Worm (Caenorhabditis elegans): ENCODE data around the gene dif-1.
A peak's percentile ranks its signal among the peaks of the same experiment; 100 is the strongest.

Gene dif-1

DNA sequence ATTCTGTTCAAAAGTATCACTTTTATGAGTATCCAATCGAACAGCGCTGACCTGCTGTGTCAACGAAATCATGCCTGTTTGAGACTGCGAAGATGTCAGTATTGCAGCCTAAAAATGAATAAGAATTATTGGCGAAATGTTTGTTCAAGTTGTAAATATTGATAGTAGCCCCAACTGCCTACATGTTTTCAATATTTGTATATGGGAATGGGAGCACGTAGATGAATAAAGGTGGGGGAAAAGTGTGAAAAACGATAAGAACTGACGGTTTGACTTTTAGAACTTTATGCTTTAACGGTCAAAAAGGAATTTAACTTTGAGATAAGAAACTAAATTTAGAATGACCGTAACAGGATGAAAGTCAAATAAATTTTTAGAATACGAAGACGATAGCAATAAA, 32.5 kb downstream of the dif-1 start:
- no peak for TF ChIP-seq cebp-1 (GFP tag; IDR thresholded peaks at IDR 0.05)
- TF ChIP-seq cebp-1 (tag; optimal IDR thresholded peaks at IDR 0.05): no peak
- no peak for TF ChIP-seq lin-35 (GFP tag; optimal IDR thresholded peaks at IDR 0.05)
- no peak for TF ChIP-seq attf-5 (GFP tag; optimal IDR thresholded peaks at IDR 0.05)
- no peak for TF ChIP-seq madf-8 (GFP tag; conservative IDR thresholded peaks at IDR 0.05)
- no peak for TF ChIP-seq egl-18 (GFP tag; IDR thresholded peaks at IDR 0.05)
- no peak for TF ChIP-seq repo-1 (tag; optimal IDR thresholded peaks at IDR 0.05)
- TF ChIP-seq madf-10 (tag; optimal IDR thresholded peaks at IDR 0.05): no peak
- no peak for TF ChIP-seq ceh-27 (GFP tag; optimal IDR thresholded peaks at IDR 0.05)
- TF ChIP-seq ztf-28 (GFP tag; IDR thresholded peaks at IDR 0.05): no peak
- no peak for TF ChIP-seq F57A8.1 (GFP tag; optimal IDR thresholded peaks at IDR 0.05)
- TF ChIP-seq dpff-1 (tag; optimal IDR thresholded peaks at IDR 0.05): no peak
- no peak for TF ChIP-seq tlf-1 (GFP tag; optimal IDR thresholded peaks at IDR 0.05)
- TF ChIP-seq B0336.3 (GFP tag; IDR thresholded peaks at IDR 0.05): no peak
- TF ChIP-seq nhr-120 (GFP tag; IDR thresholded peaks at IDR 0.05): no peak

DNA sequence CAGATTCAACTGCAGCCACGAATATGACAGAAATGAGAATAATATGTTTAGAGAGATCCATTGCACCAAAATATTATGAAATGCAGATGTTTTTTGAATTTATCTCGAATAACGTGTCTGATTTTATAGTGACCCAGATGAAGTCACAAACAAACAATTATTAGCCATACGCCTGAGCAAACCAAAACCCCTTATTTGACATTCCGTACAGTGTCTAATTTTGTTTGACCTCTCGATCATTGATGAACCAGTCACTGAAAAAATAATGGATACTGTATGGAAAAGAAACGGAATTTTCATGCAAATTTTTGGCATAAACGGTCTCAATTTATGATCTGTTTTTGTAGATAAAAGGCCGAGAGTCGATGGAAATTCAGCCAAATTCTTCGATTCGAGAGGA, 36.6 kb downstream of the dif-1 start, which contains the start of the genes R05G6.9 and R05G6.3:
Gene R05G6.9 (minus strand): TSS at position 101 of the 400 bp plus-strand sequence.
Gene R05G6.3 (plus strand): TSS at position 386 of the 400 bp plus-strand sequence.
- TF ChIP-seq nhr-27 (tag; optimal IDR thresholded peaks at IDR 0.05) (no peak), Y95B8A.8 (GFP tag; IDR thresholded peaks at IDR 0.05) (no peak), F55B11.4 (tag; optimal IDR thresholded peaks at IDR 0.05; ENCODE audit: borderline replicate concordance, insufficient read depth) (no peak), nfya-1 (tag; optimal IDR thresholded peaks at IDR 0.05; ENCODE audit: borderline replicate concordance, insufficient read depth) (no peak), F57A8.1 (GFP tag; optimal IDR thresholded peaks at IDR 0.05) (no peak), madf-6 (GFP tag; IDR thresholded peaks at IDR 0.05) (no peak), fkh-3 (tag; optimal IDR thresholded peaks at IDR 0.05) (no peak), D2030.7 (GFP tag; IDR thresholded peaks at IDR 0.05) (no peak), sea-2 (GFP tag; IDR thresholded peaks at IDR 0.05) (no peak), K11D2.4 (GFP tag; IDR thresholded peaks at IDR 0.05) (no peak), pbrm-1 (GFP tag; IDR thresholded peaks at IDR 0.05) (no peak), nhr-80 (tag; optimal IDR thresholded peaks at IDR 0.05) (no peak), cebp-1 (GFP tag; IDR thresholded peaks at IDR 0.05) (no peak), cebp-1 (tag; optimal IDR thresholded peaks at IDR 0.05) (no peak), hmg-20 (GFP tag; IDR thresholded peaks at IDR 0.05) (no peak), mel-28 (tag; optimal IDR thresholded peaks at IDR 0.05; ENCODE audit: borderline replicate concordance) (no peak), chd-7 (tag; optimal IDR thresholded peaks at IDR 0.05) (no peak)

DNA sequence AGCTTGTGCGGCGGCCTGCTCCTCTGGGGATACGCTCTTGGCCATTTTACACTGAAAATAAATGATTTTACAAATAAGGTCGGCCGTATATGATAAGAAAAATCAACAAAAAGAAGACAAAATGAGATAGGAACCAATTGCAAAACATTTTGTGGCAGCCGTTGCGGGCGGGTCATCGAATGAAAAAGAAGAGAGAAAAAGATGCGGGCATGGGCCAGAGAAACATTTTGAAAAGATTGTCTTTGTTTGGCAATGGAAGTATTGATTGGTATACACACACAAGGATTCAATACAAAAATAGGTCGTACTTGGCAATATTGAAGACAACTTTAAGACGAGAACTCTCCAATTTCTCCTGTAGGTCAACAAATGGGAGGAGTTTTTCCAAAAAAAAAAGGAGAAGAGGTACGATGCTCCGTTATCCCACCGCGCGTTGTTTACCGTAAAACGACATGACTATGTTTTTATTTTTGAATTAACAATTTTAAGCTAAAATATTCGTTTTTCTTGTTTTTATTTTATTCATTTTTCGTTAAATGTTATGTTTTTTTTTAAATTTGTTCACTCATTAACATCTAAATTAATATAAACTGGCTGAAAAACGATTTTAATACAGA, 40.1 kb downstream of the dif-1 start, which contains the start of the genes plc-4 and R05G6.4:
Gene plc-4 (minus strand): TSS at position 51 of the 617 bp plus-strand sequence.
Gene R05G6.4 (plus strand): TSS at position 617 of the 617 bp plus-strand sequence.
- TF ChIP-seq attf-5 (GFP tag; optimal IDR thresholded peaks at IDR 0.05): peak; percentile 7
- peak; percentile 94 for TF ChIP-seq attf-3 (GFP tag; conservative IDR thresholded peaks at IDR 0.05)
- no peak for TF ChIP-seq hsf-1 (GFP tag; IDR thresholded peaks at IDR 0.05)

ce11 chrIV:7510829-7511228, 42.0 kb downstream of the dif-1 start:
- 0 out of 2 replicates have a peak, but pooled peaks have one; percentile 80 for TF ChIP-seq nfya-2 (GFP tag; IDR thresholded peaks at IDR 0.05)
- TF ChIP-seq snpc-1.3 (tag; optimal IDR thresholded peaks at IDR 0.05; ENCODE audit: insufficient read depth): peak; percentile 4
- TF ChIP-seq B0019.2 (GFP tag; conservative IDR thresholded peaks at IDR 0.05): no peak
- TF ChIP-seq nfyb-1 (GFP tag; IDR thresholded peaks at IDR 0.05): peak; percentile 97
- no peak for TF ChIP-seq egrh-3 (GFP tag; IDR thresholded peaks at IDR 0.05)
- TF ChIP-seq xnd-1 (tag; optimal IDR thresholded peaks at IDR 0.05): no peak
- TF ChIP-seq snpc-3.4 (tag; optimal IDR thresholded peaks at IDR 0.05): peak; percentile 14
- TF ChIP-seq nhr-179 (tag; optimal IDR thresholded peaks at IDR 0.05): no peak
- no peak for TF ChIP-seq ccch-3 (GFP tag; optimal IDR thresholded peaks at IDR 0.05)
- TF ChIP-seq efl-1 (GFP tag; optimal IDR thresholded peaks at IDR 0.05): peak; percentile 18
- no peak for TF ChIP-seq nhr-90 (tag; optimal IDR thresholded peaks at IDR 0.05)
